Worm (Caenorhabditis elegans) whole organism, young adult: ENCODE measurements around the gene pod-1.

ENCODE experiments used
- F49E8.2 ChIP-seq: sonication (generic microtip); optimal IDR thresholded peaks from 3 replicates; lab custom pipeline; 2017; ENCODE audit warnings: missing genetic modification characterization, mild to moderate bottlenecking, missing compliant biosample characterization, antibody characterized with exemption, moderate library complexity; ENCODE audit not compliant: insufficient read depth
- ZK185.1 ChIP-seq: sonication (generic microtip); optimal IDR thresholded peaks from 2 replicates; lab custom pipeline; 2016; ENCODE audit warnings: mild to moderate bottlenecking, missing genetic modification characterization, missing compliant biosample characterization; ENCODE audit not compliant: poor library complexity, severe bottlenecking
- ceh-79 ChIP-seq: sonication (generic microtip); optimal IDR thresholded peaks from 2 replicates; lab custom pipeline; 2017; ENCODE audit warnings: mild to moderate bottlenecking, missing genetic modification characterization, missing compliant biosample characterization
- hmg-1.2 ChIP-seq: fragments of 200-800 bp; sonication (Bioruptor generic); IDR thresholded peaks from 2 replicates; pipeline ENCODE4 v1.3.6; 2022; ENCODE audit warnings: missing genetic modification reagents, missing genetic modification characterization, missing compliant biosample characterization
- nhr-179 ChIP-seq: sonication (generic microtip); optimal IDR thresholded peaks from 2 replicates; lab custom pipeline; 2016; ENCODE audit warnings: mild to moderate bottlenecking, missing genetic modification characterization, missing compliant biosample characterization
- pha-4 ChIP-seq: fragments of 150-350 bp; sonication (generic microtip); optimal IDR thresholded peaks from 2 replicates; lab custom pipeline; 2014; ENCODE audit warnings: missing biosample characterization, missing genetic modification reagents, missing genetic modification characterization
- rcor-1 ChIP-seq: fragments of 200-800 bp; sonication (Bioruptor generic); IDR thresholded peaks from 2 replicates; pipeline ENCODE4 v1.3.6; 2022; ENCODE audit warnings: missing genetic modification reagents, missing genetic modification characterization, missing compliant biosample characterization
- snpc-3.4 ChIP-seq: sonication (generic microtip); optimal IDR thresholded peaks from 2 replicates; lab custom pipeline; 2017; ENCODE audit warnings: missing genetic modification characterization, mild to moderate bottlenecking, missing compliant biosample characterization, antibody characterized with exemption, moderate library complexity, missing genotype, missing genetic modification reagents
- zfh-2 ChIP-seq: fragments of 200-800 bp; sonication (Bioruptor generic); conservative IDR thresholded peaks from 2 replicates; pipeline ENCODE4 v1.3.6; 2022; ENCODE audit warnings: missing genetic modification reagents, missing genetic modification characterization, missing compliant biosample characterization
- ztf-25 ChIP-seq: fragments of 200-800 bp; sonication (Bioruptor generic); IDR thresholded peaks from 2 replicates; pipeline ENCODE4 v1.3.6; 2022; ENCODE audit warnings: missing genetic modification reagents, missing genetic modification characterization, missing compliant biosample characterization

- TF ChIP-seq pha-4 (tag; lab: Kevin White, UChicago) (no peak), nhr-179 (tag; lab: Kevin White, UChicago) (no peak), ztf-25 (GFP tag; lab: Robert Waterston, UW) (no peak), F49E8.2 (tag; lab: Kevin White, UChicago) (no peak), hmg-1.2 (no peak), rcor-1 (no peak), ZK185.1 (no peak), snpc-3.4 (tag; lab: Kevin White, UChicago) (no peak), ceh-79 (tag; lab: Kevin White, UChicago) (no peak), zfh-2 (no peak)
Measured at ce11 chrIII:13474482-13474881, 49.4 kb downstream of the pod-1 start.
